Worm (Caenorhabditis elegans): ENCODE measurements around the gene F26F12.5.

The F26F12.5 gene

DNA sequence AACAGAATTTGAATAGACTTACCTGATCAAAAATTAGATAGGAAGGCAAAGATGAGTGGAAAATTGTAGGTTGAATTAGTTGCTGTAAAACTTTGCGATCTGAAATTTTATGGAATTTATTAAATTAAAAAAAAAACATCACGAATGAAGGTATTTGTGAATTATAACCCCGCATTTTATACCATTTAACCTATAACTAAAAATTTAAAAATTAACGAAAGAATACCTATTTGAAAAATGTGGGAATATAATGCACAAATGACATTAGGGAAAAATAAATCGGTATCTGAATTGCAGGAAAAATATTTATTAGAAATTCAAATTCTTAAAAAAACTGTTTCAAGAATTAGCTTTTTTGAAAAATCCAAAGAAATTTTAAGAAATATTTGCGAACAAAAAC, 4.2 kb upstream of the F26F12.5 start, which contains the start of gene F26F12.4:
F26F12.4 (minus strand) TSS at position 101 of the 400 bp plus-strand sequence.
- TF ChIP-seq ceh-24 (tag; optimal IDR thresholded peaks at IDR 0.05), result no peak
- no peak for TF ChIP-seq rnt-1 (tag; optimal IDR thresholded peaks at IDR 0.05)
- no peak for TF ChIP-seq hlh-6 (tag; optimal IDR thresholded peaks at IDR 0.05)
- TF ChIP-seq ceh-2 (tag; optimal IDR thresholded peaks at IDR 0.05), result no peak
- no peak for TF ChIP-seq ceh-45 (GFP tag; IDR thresholded peaks at IDR 0.05)
- no peak for TF ChIP-seq sox-4 (tag; optimal IDR thresholded peaks at IDR 0.05)
- no peak for TF ChIP-seq fax-1 (tag; optimal IDR thresholded peaks at IDR 0.05)
- TF ChIP-seq sdc-2 (tag; optimal IDR thresholded peaks at IDR 0.05), result no peak
- TF ChIP-seq Y22D7AL.16 (tag; optimal IDR thresholded peaks at IDR 0.05), result no peak
- TF ChIP-seq pag-3 (tag; optimal IDR thresholded peaks at IDR 0.05; ENCODE audit: borderline replicate concordance), result no peak
- no peak for TF ChIP-seq K02D7.2 (tag; optimal IDR thresholded peaks at IDR 0.05)
- TF ChIP-seq ztf-16 (tag; optimal IDR thresholded peaks at IDR 0.05), result no peak
- TF ChIP-seq pat-9 (tag; optimal IDR thresholded peaks at IDR 0.05), result no peak
- TF ChIP-seq ceh-6 (GFP tag; optimal IDR thresholded peaks at IDR 0.05), result no peak
- no peak for TF ChIP-seq pros-1 (tag; optimal IDR thresholded peaks at IDR 0.05)

DNA sequence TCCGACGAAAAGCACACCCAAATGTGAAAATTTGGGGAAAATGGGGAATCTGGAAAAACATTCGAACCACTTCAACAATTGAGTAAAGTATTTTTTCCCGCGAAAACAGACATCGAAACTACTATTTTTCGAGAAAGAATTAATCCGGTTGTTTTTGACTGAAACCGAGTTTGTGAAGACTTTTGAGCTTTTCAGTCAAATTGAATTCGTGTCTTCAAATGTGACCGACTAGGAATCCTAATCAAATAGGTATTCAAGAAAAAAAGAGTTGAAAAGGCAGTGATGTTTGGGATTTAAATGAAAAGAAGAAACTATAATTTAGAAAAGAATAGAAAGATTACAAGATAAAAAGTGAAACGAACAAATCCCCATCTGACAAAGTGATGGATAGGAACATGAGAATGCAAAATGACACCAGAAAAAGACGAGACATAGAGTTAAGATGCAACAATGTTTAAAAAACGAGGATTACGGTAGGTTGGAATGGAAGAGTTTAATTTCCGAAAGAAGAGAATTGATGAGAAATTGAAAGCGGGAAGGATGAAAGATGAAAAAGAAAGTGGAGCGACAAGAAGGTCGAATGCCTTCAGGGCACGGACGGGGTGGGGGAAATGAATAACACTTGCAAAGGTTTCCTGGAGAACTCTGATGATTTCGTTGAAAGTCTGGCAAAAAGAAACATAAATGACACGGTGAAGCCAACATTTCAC, 2.4 kb downstream of the F26F12.5 start, which contains the start of gene F26F12.8:
F26F12.8 (minus strand) TSS at position 51 of the 710 bp plus-strand sequence.
- TF ChIP-seq dve-1 (tag; optimal IDR thresholded peaks at IDR 0.05) (no peak), pqm-1 (tag; optimal IDR thresholded peaks at IDR 0.05) (no peak), hlh-15 (tag; optimal IDR thresholded peaks at IDR 0.05) (no peak), pat-9 (tag; optimal IDR thresholded peaks at IDR 0.05) (no peak), ceh-24 (tag; optimal IDR thresholded peaks at IDR 0.05) (no peak), ceh-14 (tag; optimal IDR thresholded peaks at IDR 0.05) (no peak), dmd-4 (tag; optimal IDR thresholded peaks at IDR 0.05; ENCODE audit: borderline replicate concordance) (no peak), ama-1 (optimal IDR thresholded peaks at IDR 0.05) (no peak), mec-3 (tag; optimal IDR thresholded peaks at IDR 0.05; ENCODE audit: borderline replicate concordance) (no peak), ceh-22 (tag; optimal IDR thresholded peaks at IDR 0.05) (no peak), eyg-1 (tag; optimal IDR thresholded peaks at IDR 0.05) (no peak), nfya-1 (tag; optimal IDR thresholded peaks at IDR 0.05) (no peak), tbx-2 (tag; optimal IDR thresholded peaks at IDR 0.05) (no peak), ztf-16 (tag; optimal IDR thresholded peaks at IDR 0.05) (no peak), ceh-31 (tag; optimal IDR thresholded peaks at IDR 0.05) (no peak), ceh-6 (GFP tag; optimal IDR thresholded peaks at IDR 0.05) (no peak), syd-9 (tag; optimal IDR thresholded peaks at IDR 0.05) (no peak)

DNA sequence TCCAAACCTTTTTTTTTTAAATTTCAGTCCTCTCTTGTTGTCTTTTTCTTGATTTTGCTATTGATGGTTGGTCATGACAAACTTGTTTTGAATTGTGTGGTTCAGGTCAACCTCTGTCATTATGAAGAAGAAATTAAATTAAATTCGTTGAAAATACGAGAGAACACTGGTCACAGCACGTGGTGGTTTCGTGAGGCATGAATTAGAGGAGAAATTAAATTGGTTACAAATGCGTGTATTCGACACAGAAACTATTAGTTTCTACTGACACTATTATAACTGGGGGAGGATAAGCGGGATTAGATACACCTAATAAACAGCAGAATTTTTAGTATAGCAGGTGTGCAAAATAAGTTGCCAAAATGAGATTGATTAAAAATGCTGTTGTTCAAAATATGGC, 12.9 kb downstream of the F26F12.5 start:
- TF ChIP-seq unc-42 (tag; optimal IDR thresholded peaks at IDR 0.05), result peak; percentile 68
- no peak for TF ChIP-seq ets-4 (tag; optimal IDR thresholded peaks at IDR 0.05)

DNA sequence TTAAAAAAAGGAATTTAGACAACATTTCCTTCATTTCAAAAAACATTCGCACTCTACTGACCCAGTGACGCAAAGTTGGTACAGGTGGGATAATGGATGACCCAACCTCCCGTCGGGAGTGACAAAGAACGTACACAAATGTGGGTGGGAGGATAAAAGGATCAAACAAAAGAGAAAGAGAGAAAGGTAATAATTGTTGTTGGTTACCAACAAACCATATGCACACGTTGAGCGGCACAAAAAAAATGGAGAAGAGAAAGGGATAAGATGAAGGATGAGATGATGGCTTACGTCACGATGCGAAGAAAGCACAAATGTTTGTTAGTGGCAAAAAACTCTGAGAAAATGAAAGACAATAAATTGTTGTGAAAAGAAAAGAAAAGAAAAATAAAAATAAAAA, 13.4 kb downstream of the F26F12.5 start:
- TF ChIP-seq sox-2 (GFP tag; IDR thresholded peaks at IDR 0.05) (peak; percentile 26; the same call in 1 of the 2 replicates), eyg-1 (tag; optimal IDR thresholded peaks at IDR 0.05) (no peak)

DNA sequence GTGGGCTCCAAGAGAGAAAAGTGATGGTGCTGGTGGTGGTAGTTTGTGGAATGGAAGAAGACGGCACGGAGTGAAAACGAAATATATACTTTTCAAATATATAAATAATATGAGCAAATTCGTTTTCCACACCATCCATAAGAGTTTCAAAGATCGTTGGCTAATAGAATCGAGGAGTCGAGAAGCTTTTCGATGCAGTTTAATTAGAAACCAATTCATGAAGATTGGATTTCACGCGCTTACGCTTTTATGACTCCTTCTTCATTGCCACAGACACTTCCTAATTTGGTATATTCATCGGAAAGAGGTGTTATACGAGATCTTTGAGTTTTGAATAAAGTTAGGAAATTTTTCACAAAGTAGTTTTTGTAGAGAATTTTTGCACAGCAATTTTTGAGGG, 14.3 kb downstream of the F26F12.5 start:
- TF ChIP-seq ceh-14 (tag; optimal IDR thresholded peaks at IDR 0.05) (no peak), pax-1 (tag; optimal IDR thresholded peaks at IDR 0.05) (no peak), ceh-2 (tag; optimal IDR thresholded peaks at IDR 0.05) (no peak), ceh-30 (tag; optimal IDR thresholded peaks at IDR 0.05) (no peak), elt-4 (tag; optimal IDR thresholded peaks at IDR 0.05) (no peak), ceh-24 (tag; optimal IDR thresholded peaks at IDR 0.05) (no peak), fax-1 (tag; optimal IDR thresholded peaks at IDR 0.05) (no peak), fkh-10 (GFP tag; optimal IDR thresholded peaks at IDR 0.05) (no peak), hlh-6 (tag; optimal IDR thresholded peaks at IDR 0.05) (no peak), pros-1 (tag; optimal IDR thresholded peaks at IDR 0.05) (no peak), hlh-13 (GFP tag; optimal IDR thresholded peaks at IDR 0.05) (no peak), C38D4.7 (GFP tag; optimal IDR thresholded peaks at IDR 0.05) (no peak)

All from whole organism, late embryonic.